Fruit fly (Drosophila melanogaster): ENCODE results near the gene CG9016.

CG9016 gene

dm6 chr2L:5899170-5899708 lies 24.2 kb downstream of the CG9016 start (continued):
- TF ChIP-seq Rfx (GFP tag; IDR thresholded peaks at IDR 0.05), result peak; percentile 26; the same call in 1 of the 2 replicates
- no peak for TF ChIP-seq CG4404 (GFP tag; IDR thresholded peaks at IDR 0.05)
- no peak for TF ChIP-seq HmgZ (tag; optimal IDR thresholded peaks at IDR 0.05)
- TF ChIP-seq Pdp1 (GFP tag; optimal IDR thresholded peaks at IDR 0.05), result peak in 1 of 2 experiments; percentile 10
- TF ChIP-seq pho (GFP tag; optimal IDR thresholded peaks at IDR 0.05), result no peak
- TF ChIP-seq Deaf1 (tag; optimal IDR thresholded peaks at IDR 0.05), result peak; percentile 18

- TF ChIP-seq abd-A (tag; optimal IDR thresholded peaks at IDR 0.05), result peak; percentile 47
- 0 out of 2 replicates have a peak, but pooled peaks have one; percentile 39 for TF ChIP-seq Awh (GFP tag; IDR thresholded peaks at IDR 0.05)
- no peak for TF ChIP-seq CG15696 (tag; optimal IDR thresholded peaks at IDR 0.05)
- no peak for TF ChIP-seq hbn (GFP tag; IDR thresholded peaks at IDR 0.05; ENCODE audit: partially characterized antibody)
- TF ChIP-seq sd (tag; optimal IDR thresholded peaks at IDR 0.05), result peak; percentile 31
- no peak for TF ChIP-seq CG32532 (GFP tag; IDR thresholded peaks at IDR 0.05)
- no peak for TF ChIP-seq CG31224 (GFP tag; IDR thresholded peaks at IDR 0.05)
- TF ChIP-seq Mes4 (GFP tag; optimal IDR thresholded peaks at IDR 0.05), result no peak
- peak; percentile 95 for TF ChIP-seq sr (GFP tag; IDR thresholded peaks at IDR 0.05)
- TF ChIP-seq pita (GFP tag; optimal IDR thresholded peaks at IDR 0.05), result no peak
- no peak for TF ChIP-seq slp2 (GFP tag; optimal IDR thresholded peaks at IDR 0.05)
- TF ChIP-seq CG6272 (GFP tag; IDR thresholded peaks at IDR 0.05), result no peak
- TF ChIP-seq CoRest (tag; optimal IDR thresholded peaks at IDR 0.05), result no peak
- peak; percentile 13 for TF ChIP-seq CG13894 (tag; optimal IDR thresholded peaks at IDR 0.05)
- TF ChIP-seq chif (GFP tag; optimal IDR thresholded peaks at IDR 0.05), result no peak
- TF ChIP-seq kah (GFP tag; optimal IDR thresholded peaks at IDR 0.05), result no peak
- TF ChIP-seq Ets97D (GFP tag; optimal IDR thresholded peaks at IDR 0.05), result no peak
- peak; percentile 87 for TF ChIP-seq CG15601 (tag; optimal IDR thresholded peaks at IDR 0.05)
- no peak for TF ChIP-seq CG17361 (GFP tag; IDR thresholded peaks at IDR 0.05)
These were observed 28.9 kb downstream of the CG9016 start for dm6 chr2L:5894533-5894932.

dm6 chr2L:5893796-5894195 lies 29.7 kb downstream of the CG9016 start, which contains the start of gene Acp26Aa:
Gene Acp26Aa, minus strand, starts transcription at chr2L:5893896.
- TF ChIP-seq cg (GFP tag; optimal IDR thresholded peaks at IDR 0.05) (no peak), CG2875 (GFP tag; optimal IDR thresholded peaks at IDR 0.05) (no peak), CG6689 (GFP tag; IDR thresholded peaks at IDR 0.05) (no peak), CG10979 (tag; optimal IDR thresholded peaks at IDR 0.05) (no peak), dpn (GFP tag; optimal IDR thresholded peaks at IDR 0.05) (no peak), Lpt (GFP tag; optimal IDR thresholded peaks at IDR 0.05) (no peak), Pdp1 (GFP tag; optimal IDR thresholded peaks at IDR 0.05) (peak in 1 of 2 experiments; percentile 29), CG4404 (GFP tag; IDR thresholded peaks at IDR 0.05) (no peak), hbn (GFP tag; IDR thresholded peaks at IDR 0.05; ENCODE audit: partially characterized antibody) (no peak)

- TF ChIP-seq ac (GFP tag; optimal IDR thresholded peaks at IDR 0.05), result no peak
- TF ChIP-seq eve (GFP tag; optimal IDR thresholded peaks at IDR 0.05), result no peak
- no peak for TF ChIP-seq CG16863 (GFP tag; optimal IDR thresholded peaks at IDR 0.05)
- no peak for TF ChIP-seq trh (GFP tag; optimal IDR thresholded peaks at IDR 0.05)
These were observed 30.7 kb downstream of the CG9016 start, which contains the start of gene Acp26Ab for dm6 chr2L:5892762-5893161. Gene Acp26Ab, minus strand, starts transcription at chr2L:5892862.

Data from whole organism, embryonic.